Fruit fly (Drosophila melanogaster): Measurements from ENCODE around the gene CG32669.

dm6 chrX:10857853-10858252, 13.0 kb upstream of the CG32669 start:
- TF ChIP-seq Dbx (GFP tag; IDR thresholded peaks at IDR 0.05) (no peak), CG13123 (GFP tag; optimal IDR thresholded peaks at IDR 0.05) (no peak), Nf-YB (GFP tag; optimal IDR thresholded peaks at IDR 0.05) (no peak), ind (GFP tag; optimal IDR thresholded peaks at IDR 0.05) (no peak)

Data from whole organism, embryonic.